Fruit fly (Drosophila melanogaster) whole organism, prepupa: ENCODE data around the gene CG13126.

Experiments used
- Blimp-1 ChIP-seq: fragments of 200-800 bp; sonication (Bioruptor generic); optimal IDR thresholded peaks from 3 replicates; lab custom pipeline; 2017; ENCODE audit warnings: missing biosample characterization, missing genetic modification characterization, mild to moderate bottlenecking, moderate library complexity, missing genetic modification reagents
- CG10631 ChIP-seq: fragments of 200-800 bp; sonication (Bioruptor generic); optimal IDR thresholded peaks from 2 replicates; lab custom pipeline; 2016; ENCODE audit warnings: missing biosample characterization, missing genetic modification characterization
- CG10669 ChIP-seq: fragments of 200-800 bp; sonication (Bioruptor generic); optimal IDR thresholded peaks from 3 replicates; lab custom pipeline; 2018; ENCODE audit warnings: missing biosample characterization, mild to moderate bottlenecking, missing genetic modification characterization, moderate library complexity
- CG11294 ChIP-seq: fragments of 200-800 bp; sonication (Bioruptor generic); IDR thresholded peaks from 2 replicates; pipeline ENCODE4 v1.3.6; 2022; ENCODE audit warnings: missing biosample characterization, missing genetic modification characterization
- CG11762 ChIP-seq: fragments of 200-800 bp; sonication (Bioruptor generic); optimal IDR thresholded peaks from 3 replicates; lab custom pipeline; 2016; ENCODE audit warnings: missing biosample characterization, missing genetic modification characterization; ENCODE audit not compliant: insufficient read depth
- CG15336 ChIP-seq: fragments of 200-800 bp; sonication (Bioruptor generic); IDR thresholded peaks from 2 replicates; pipeline ENCODE4 v1.3.6; 2022; ENCODE audit warnings: missing biosample characterization, missing genetic modification characterization
- CG1621 ChIP-seq: fragments of 200-800 bp; sonication (Bioruptor generic); optimal IDR thresholded peaks from 3 replicates; lab custom pipeline; 2018; ENCODE audit warnings: missing biosample characterization, mild to moderate bottlenecking, missing genetic modification characterization
- CG3032 ChIP-seq: fragments of 200-800 bp; optimal IDR thresholded peaks from 2 replicates; lab custom pipeline; 2019; ENCODE audit warnings: missing biosample characterization, mild to moderate bottlenecking, missing genetic modification characterization, moderate library complexity
- CG31627 ChIP-seq: fragments of 200-800 bp; sonication (Bioruptor generic); optimal IDR thresholded peaks from 3 replicates; lab custom pipeline; 2016; ENCODE audit warnings: missing biosample characterization, missing genetic modification characterization
- CG34406 ChIP-seq: fragments of 200-800 bp; sonication (Bioruptor generic); optimal IDR thresholded peaks from 3 replicates; lab custom pipeline; 2016; ENCODE audit warnings: missing biosample characterization, missing genetic modification characterization
- CG3919 ChIP-seq: fragments of 200-800 bp; sonication (Bioruptor generic); optimal IDR thresholded peaks from 3 replicates; lab custom pipeline; 2016; ENCODE audit warnings: missing biosample characterization, missing genetic modification characterization
- CG6163 ChIP-seq: fragments of 200-800 bp; sonication (Bioruptor generic); IDR thresholded peaks from 3 replicates; pipeline ENCODE4 v1.3.6; 2022; ENCODE audit warnings: missing biosample characterization, missing genetic modification characterization
- CG6792 ChIP-seq: fragments of 200-800 bp; sonication (Bioruptor generic); optimal IDR thresholded peaks from 3 replicates; lab custom pipeline; 2016; ENCODE audit warnings: missing biosample characterization, missing genetic modification characterization
- CG6808 ChIP-seq: fragments of 200-800 bp; sonication (Bioruptor generic); optimal IDR thresholded peaks from 3 replicates; lab custom pipeline; 2017; ENCODE audit warnings: missing biosample characterization, missing genetic modification characterization, mild to moderate bottlenecking, moderate library complexity, missing genetic modification reagents
- CG6854 ChIP-seq: fragments of 200-800 bp; sonication (Bioruptor generic); optimal IDR thresholded peaks from 2 replicates; lab custom pipeline; 2017; ENCODE audit warnings: missing biosample characterization, mild to moderate bottlenecking, missing genetic modification characterization
- CG8119 ChIP-seq: fragments of 200-800 bp; sonication (Bioruptor generic); IDR thresholded peaks from 3 replicates; pipeline ENCODE4 v1.3.6; 2022; ENCODE audit warnings: missing biosample characterization, missing genetic modification characterization
- CG8319 ChIP-seq: fragments of 200-800 bp; sonication (Bioruptor generic); optimal IDR thresholded peaks from 3 replicates; lab custom pipeline; 2016; ENCODE audit warnings: missing biosample characterization, missing genetic modification characterization
- CG8632 ChIP-seq: fragments of 200-800 bp; sonication (Bioruptor generic); optimal IDR thresholded peaks from 3 replicates; lab custom pipeline; 2016; ENCODE audit warnings: missing biosample characterization, missing genetic modification characterization
- CG9139 ChIP-seq: fragments of 200-800 bp; sonication (Bioruptor generic); optimal IDR thresholded peaks from 3 replicates; lab custom pipeline; 2017; ENCODE audit warnings: missing biosample characterization, mild to moderate bottlenecking, missing genetic modification characterization
- Eip75B ChIP-seq: fragments of 200-800 bp; sonication (Bioruptor generic); optimal IDR thresholded peaks from 3 replicates; lab custom pipeline; 2016; ENCODE audit warnings: missing biosample characterization, missing genetic modification characterization
- Eip78C ChIP-seq: fragments of 200-800 bp; sonication (Bioruptor generic); peaks from one replicate; lab custom pipeline; 2016; ENCODE audit warnings: missing biosample characterization, missing genetic modification characterization
- Eip93F ChIP-seq: fragments of 200-800 bp; sonication (Bioruptor generic); optimal IDR thresholded peaks from 2 replicates; lab custom pipeline; 2016; ENCODE audit warnings: missing biosample characterization, mild to moderate bottlenecking, missing genetic modification characterization
- Ets21C ChIP-seq: fragments of 200-800 bp; sonication (Bioruptor generic); optimal IDR thresholded peaks from 3 replicates; lab custom pipeline; 2016; ENCODE audit warnings: missing biosample characterization, missing genetic modification characterization
- Ets96B ChIP-seq: fragments of 200-800 bp; optimal IDR thresholded peaks from 2 replicates; lab custom pipeline; 2019; ENCODE audit warnings: missing biosample characterization, mild to moderate bottlenecking, missing genetic modification characterization, moderate library complexity
- Gug ChIP-seq: fragments of 200-800 bp; sonication (Bioruptor generic); IDR thresholded peaks from 2 replicates; pipeline ENCODE4 v1.3.6; 2022; ENCODE audit warnings: missing biosample characterization, missing genetic modification characterization
- Hr38 ChIP-seq: sonication (Bioruptor generic); optimal IDR thresholded peaks from 2 replicates; lab custom pipeline; 2016; ENCODE audit warnings: missing biosample characterization, missing genetic modification characterization
- Hr39 ChIP-seq: fragments of 200-800 bp; sonication (Bioruptor generic); optimal IDR thresholded peaks from 2 replicates; lab custom pipeline; 2016; ENCODE audit warnings: missing biosample characterization, missing genetic modification characterization
- Lpt ChIP-seq: fragments of 200-800 bp; sonication (Bioruptor generic); optimal IDR thresholded peaks from 3 replicates; lab custom pipeline; 2016; ENCODE audit warnings: missing biosample characterization, missing genetic modification characterization
- Met ChIP-seq: fragments of 200-800 bp; sonication (Bioruptor generic); optimal IDR thresholded peaks from 3 replicates; lab custom pipeline; 2016; ENCODE audit warnings: missing biosample characterization, missing genetic modification characterization
- OdsH ChIP-seq: fragments of 200-800 bp; sonication (Bioruptor generic); optimal IDR thresholded peaks from 3 replicates; lab custom pipeline; 2016; ENCODE audit warnings: missing biosample characterization, missing genetic modification characterization
- Smox ChIP-seq: fragments of 200-800 bp; sonication (Bioruptor generic); optimal IDR thresholded peaks from 3 replicates; lab custom pipeline; 2016; ENCODE audit warnings: missing biosample characterization, missing genetic modification characterization
- Sox102F ChIP-seq: fragments of 200-800 bp; sonication (Bioruptor generic); optimal IDR thresholded peaks from 2 replicates; lab custom pipeline; 2016; ENCODE audit warnings: missing biosample characterization, mild to moderate bottlenecking, missing genetic modification characterization
- achi ChIP-seq: fragments of 200-800 bp; sonication (Bioruptor generic); optimal IDR thresholded peaks from 3 replicates; lab custom pipeline; 2016; ENCODE audit warnings: missing biosample characterization, missing genetic modification characterization
- dsx ChIP-seq: fragments of 200-800 bp; optimal IDR thresholded peaks from 3 replicates; lab custom pipeline; 2019; ENCODE audit warnings: missing biosample characterization, mild to moderate bottlenecking, missing genetic modification characterization, moderate library complexity; ENCODE audit not compliant: poor library complexity, severe bottlenecking
- eg ChIP-seq: fragments of 200-800 bp; sonication (Bioruptor generic); IDR thresholded peaks from 3 replicates; pipeline ENCODE4 v1.3.6; 2022; ENCODE audit warnings: missing biosample characterization, missing genetic modification characterization
- esn ChIP-seq: fragments of 200-800 bp; sonication (Bioruptor generic); optimal IDR thresholded peaks from 2 replicates; lab custom pipeline; 2016; ENCODE audit warnings: missing biosample characterization, mild to moderate bottlenecking, missing genetic modification characterization, moderate library complexity
- fd59A ChIP-seq: fragments of 200-800 bp; sonication (Bioruptor generic); optimal IDR thresholded peaks from 2 replicates; lab custom pipeline; 2017; ENCODE audit warnings: missing biosample characterization, mild to moderate bottlenecking, missing genetic modification characterization, missing genetic modification reagents
- fd85E ChIP-seq: fragments of 200-800 bp; sonication (Bioruptor generic); optimal IDR thresholded peaks from 3 replicates; lab custom pipeline; 2016; ENCODE audit warnings: missing biosample characterization, missing genetic modification characterization
- fkh ChIP-seq: fragments of 200-800 bp; sonication (Bioruptor generic); optimal IDR thresholded peaks from 3 replicates; lab custom pipeline; 2017; ENCODE audit warnings: missing biosample characterization, mild to moderate bottlenecking, missing genetic modification characterization, moderate library complexity
- lz ChIP-seq: fragments of 200-800 bp; sonication (Bioruptor generic); optimal IDR thresholded peaks from 3 replicates; lab custom pipeline; 2016; ENCODE audit warnings: missing biosample characterization, missing genetic modification characterization
- pdm3 ChIP-seq: fragments of 200-800 bp; sonication (Bioruptor generic); optimal IDR thresholded peaks from 3 replicates; lab custom pipeline; 2016; ENCODE audit warnings: missing biosample characterization, missing genetic modification characterization
- salr ChIP-seq, 2 experiments: fragments of 200-800 bp; sonication (Bioruptor generic); optimal IDR thresholded peaks; 3 replicates each; lab custom pipeline; 2016 to 2018; ENCODE audit warnings: missing biosample characterization in 2 of 2, missing genetic modification characterization in 2 of 2, mild to moderate bottlenecking in 1 of 2
- spab ChIP-seq: fragments of 200-800 bp; sonication (Bioruptor generic); optimal IDR thresholded peaks from 2 replicates; lab custom pipeline; 2017; ENCODE audit warnings: missing biosample characterization, mild to moderate bottlenecking, missing genetic modification characterization, missing genetic modification reagents
- ss ChIP-seq, 2 experiments: fragments of 200-800 bp; sonication (Bioruptor generic); optimal IDR thresholded peaks; 2 replicates in 1 of 2; 3 replicates in 1 of 2; lab custom pipeline; 2017 to 2018; ENCODE audit warnings: mild to moderate bottlenecking in 2 of 2, missing biosample characterization in 2 of 2, missing genetic modification characterization in 2 of 2, moderate library complexity in 1 of 2
- svp ChIP-seq: fragments of 200-800 bp; sonication (Bioruptor generic); peaks from one replicate; lab custom pipeline; 2016; ENCODE audit warnings: missing biosample characterization, missing genetic modification characterization
- topi ChIP-seq: fragments of 200-800 bp; sonication (Bioruptor generic); optimal IDR thresholded peaks from 3 replicates; lab custom pipeline; 2016; ENCODE audit warnings: missing biosample characterization, missing genetic modification characterization
- vri ChIP-seq: fragments of 200-800 bp; sonication (Bioruptor generic); optimal IDR thresholded peaks from 3 replicates; lab custom pipeline; 2016; ENCODE audit warnings: missing biosample characterization, mild to moderate bottlenecking, missing genetic modification characterization

Gene CG13126

dm6 chr2L:9908468-9908967 lies 45.5 kb downstream of the CG13126 start, which contains the start of gene CG13124 (continued):
- TF ChIP-seq CG6792 (GFP tag; lab: Kevin White, UChicago): no peak
- TF ChIP-seq CG11294 (GFP tag; lab: Robert Waterston, UW): no peak
- TF ChIP-seq lz (GFP tag; lab: Kevin White, UChicago): no peak
- peak; percentile 17 for TF ChIP-seq CG34406
- no peak for TF ChIP-seq Met (GFP tag; lab: Kevin White, UChicago)
- 0 out of 3 replicates have a peak, but pooled peaks have one; percentile 39 for TF ChIP-seq CG6163 (GFP tag; lab: Robert Waterston, UW)
- peak; percentile 7 for TF ChIP-seq topi (GFP tag; lab: Kevin White, UChicago)
- TF ChIP-seq Eip75B (GFP tag; lab: Kevin White, UChicago): no peak
- no peak for TF ChIP-seq fd85E (GFP tag; lab: Kevin White, UChicago)
- no peak for TF ChIP-seq svp
- peak; percentile 7 for TF ChIP-seq CG6808
- no peak for TF ChIP-seq Hr38
- peak; percentile 65 for TF ChIP-seq CG15336 (GFP tag; lab: Robert Waterston, UW)
- TF ChIP-seq CG3032: no peak
- peak; percentile 33 for TF ChIP-seq esn (GFP tag; lab: Kevin White, UChicago)
- no peak for TF ChIP-seq spab (GFP tag; lab: Kevin White, UChicago)
- TF ChIP-seq OdsH (GFP tag; lab: Kevin White, UChicago): peak; percentile 21
- no peak for TF ChIP-seq CG10631
- TF ChIP-seq Eip93F (GFP tag; lab: Kevin White, UChicago): no peak
- peak; percentile 32 for TF ChIP-seq CG3919
- TF ChIP-seq Gug: no peak
- TF ChIP-seq Sox102F (GFP tag; lab: Kevin White, UChicago): peak; percentile 13
- TF ChIP-seq fkh (GFP tag; lab: Kevin White, UChicago): peak; percentile 12
- peak; percentile 60 for TF ChIP-seq vri
- no peak for TF ChIP-seq Smox (GFP tag; lab: Kevin White, UChicago)
- no peak for TF ChIP-seq CG6854 (GFP tag; lab: Kevin White, UChicago)
- TF ChIP-seq Hr39 (GFP tag; lab: Kevin White, UChicago): no peak
- peak; percentile 13 for TF ChIP-seq CG9139 (GFP tag; lab: Kevin White, UChicago)
- no peak for TF ChIP-seq Lpt (GFP tag; lab: Kevin White, UChicago)
- no peak for TF ChIP-seq Ets96B (tag; lab: Kevin White, UChicago)
- TF ChIP-seq achi (GFP tag; lab: Kevin White, UChicago): peak; percentile 28
- TF ChIP-seq CG11762 (GFP tag; lab: Kevin White, UChicago): no peak
- no peak for TF ChIP-seq CG8632 (GFP tag; lab: Kevin White, UChicago)
- no peak for TF ChIP-seq Blimp-1 (GFP tag; lab: Kevin White, UChicago)
- peak; percentile 71; the same call in 2 of the 3 replicates for TF ChIP-seq eg
- TF ChIP-seq fd59A (GFP tag; lab: Kevin White, UChicago): no peak
- no peak for TF ChIP-seq Ets21C (GFP tag; lab: Kevin White, UChicago)

dm6 chr2L:9907320-9908256 lies 46.4 kb downstream of the CG13126 start:
- no peak for TF ChIP-seq svp
- peak; percentile 2 for TF ChIP-seq CG10669 (GFP tag; lab: Kevin White, UChicago)
- TF ChIP-seq Eip78C (GFP tag; lab: Kevin White, UChicago): peak; percentile 76
- TF ChIP-seq CG31627 (GFP tag; lab: Kevin White, UChicago): no peak
- peak; percentile 47; the same call in 2 of the 3 replicates for TF ChIP-seq CG6163 (GFP tag; lab: Robert Waterston, UW)
- no peak for TF ChIP-seq pdm3 (GFP tag; lab: Kevin White, UChicago)
- 0 out of 3 replicates have a peak, but pooled peaks have one; percentile 24 for TF ChIP-seq eg
- TF ChIP-seq fd85E (GFP tag; lab: Kevin White, UChicago): no peak
- peak; percentile 38 for TF ChIP-seq CG1621 (tag; lab: Kevin White, UChicago)
- TF ChIP-seq CG8319 (GFP tag; lab: Kevin White, UChicago): no peak
- TF ChIP-seq fkh (GFP tag; lab: Kevin White, UChicago): peak; percentile 37
- TF ChIP-seq dsx (GFP tag; lab: Kevin White, UChicago): peak; percentile 30
- no peak for TF ChIP-seq Eip75B (GFP tag; lab: Kevin White, UChicago)
- no peak for TF ChIP-seq Met (GFP tag; lab: Kevin White, UChicago)
- peak; percentile 29 for TF ChIP-seq CG6808
- TF ChIP-seq CG8119: no peak
- peak in 1 of 2 experiments; percentile 22 for TF ChIP-seq salr (GFP tag; optimal IDR thresholded peaks at IDR 0.05; lab: Kevin White, UChicago)
- peak; percentile 36 to 37 for TF ChIP-seq ss (GFP tag; optimal IDR thresholded peaks at IDR 0.05; lab: Kevin White, UChicago)
- peak; percentile 5 for TF ChIP-seq CG3919
